Fruit fly (Drosophila melanogaster): ENCODE measurements around the gene CG34174.

The CG34174 gene

DNA sequence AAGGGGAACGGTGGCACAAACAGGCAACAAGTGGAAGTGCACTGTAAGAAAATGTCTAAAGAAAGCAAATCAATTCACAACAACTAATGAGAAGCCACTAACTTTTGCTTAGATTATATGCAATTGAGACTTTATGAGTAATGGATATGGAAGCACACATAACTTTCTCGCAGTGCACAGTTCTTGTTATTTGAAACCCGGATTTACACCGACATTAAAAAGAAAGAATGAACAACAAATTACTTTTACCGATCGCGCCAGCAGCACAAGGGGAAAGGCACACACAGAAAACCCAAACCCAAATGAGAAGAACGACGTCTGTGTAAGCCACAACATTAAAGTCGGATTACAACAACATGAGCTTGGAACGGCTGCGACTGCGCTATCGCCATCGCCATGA, 25.0 kb upstream of the CG34174 start (continued):
- peak in 1 of 3 experiments; percentile 89 for TF ChIP-seq lola (GFP tag; optimal IDR thresholded peaks at IDR 0.05)
- peak; percentile 74 for TF ChIP-seq D19A (tag; optimal IDR thresholded peaks at IDR 0.05)
- peak; percentile 62 for TF ChIP-seq bab2 (GFP tag; optimal IDR thresholded peaks at IDR 0.05)
- no peak for TF ChIP-seq Neu2 (GFP tag; optimal IDR thresholded peaks at IDR 0.05; ENCODE audit: borderline replicate concordance)
- peak; percentile 73; the same call in 1 of the 2 replicates for TF ChIP-seq ranshi (GFP tag; IDR thresholded peaks at IDR 0.05)
- TF ChIP-seq kni (GFP tag; optimal IDR thresholded peaks at IDR 0.05): peak; percentile 68
- TF ChIP-seq CG2875 (GFP tag; optimal IDR thresholded peaks at IDR 0.05): peak; percentile 64
- peak; percentile 54 for TF ChIP-seq CG9876 (GFP tag; optimal IDR thresholded peaks at IDR 0.05)
- TF ChIP-seq sens (GFP tag): peak; percentile 98
- no peak for TF ChIP-seq Hr39 (optimal IDR thresholded peaks at IDR 0.05)
- TF ChIP-seq lmd (GFP tag; IDR thresholded peaks at IDR 0.05): peak; percentile 53
- TF ChIP-seq scrt (GFP tag; optimal IDR thresholded peaks at IDR 0.05): peak; percentile 23
- peak; percentile 27 for TF ChIP-seq HHEX (GFP tag; optimal IDR thresholded peaks at IDR 0.05)
- TF ChIP-seq CG17186 (GFP tag; optimal IDR thresholded peaks at IDR 0.05): peak; percentile 13
- TF ChIP-seq amos (GFP tag; IDR thresholded peaks at IDR 0.05; ENCODE audit: partially characterized antibody): 0 out of 2 replicates have a peak, but pooled peaks have one; percentile 9
- TF ChIP-seq H2.0 (GFP tag; IDR thresholded peaks at IDR 0.05): peak; percentile 44; the same call in 1 of the 2 replicates
- peak; percentile 82 for TF ChIP-seq zf30C (GFP tag; optimal IDR thresholded peaks at IDR 0.05)
- TF ChIP-seq HLH4C (GFP tag; IDR thresholded peaks at IDR 0.05; ENCODE audit: partially characterized antibody): no peak
- TF ChIP-seq CG11696 (GFP tag; IDR thresholded peaks at IDR 0.05): 0 out of 2 replicates have a peak, but pooled peaks have one; percentile 28
- TF ChIP-seq dpn (GFP tag; optimal IDR thresholded peaks at IDR 0.05): peak; percentile 28 to 68
- TF ChIP-seq Lim3 (GFP tag; IDR thresholded peaks at IDR 0.05): no peak
- peak; percentile 76 for TF ChIP-seq CG9727 (GFP tag; optimal IDR thresholded peaks at IDR 0.05)
- TF ChIP-seq CG4617 (GFP tag; optimal IDR thresholded peaks at IDR 0.05; ENCODE audit: borderline replicate concordance): peak; percentile 4
- peak; percentile 67 for TF ChIP-seq btn (GFP tag; optimal IDR thresholded peaks at IDR 0.05)
- TF ChIP-seq nerfin-2 (GFP tag; IDR thresholded peaks at IDR 0.05; ENCODE audit: partially characterized antibody): no peak
- TF ChIP-seq CG13424 (tag; optimal IDR thresholded peaks at IDR 0.05): peak; percentile 62
- TF ChIP-seq CG2199 (GFP tag; IDR thresholded peaks at IDR 0.05): no peak
- no peak for TF ChIP-seq CG11247 (GFP tag; IDR thresholded peaks at IDR 0.05)
- peak; percentile 14 for TF ChIP-seq tup (GFP tag; optimal IDR thresholded peaks at IDR 0.05)
- TF ChIP-seq CoRest (tag; optimal IDR thresholded peaks at IDR 0.05): peak; percentile 68
- no peak for TF ChIP-seq emc (GFP tag; optimal IDR thresholded peaks at IDR 0.05)
- TF ChIP-seq dmrt11E (tag; optimal IDR thresholded peaks at IDR 0.05): peak; percentile 93
- TF ChIP-seq CG17912 (GFP tag; optimal IDR thresholded peaks at IDR 0.05): no peak
- peak; percentile 19 for TF ChIP-seq Ets97D (GFP tag; optimal IDR thresholded peaks at IDR 0.05)
- TF ChIP-seq Dad (GFP tag; optimal IDR thresholded peaks at IDR 0.05): peak; percentile 39
- TF ChIP-seq Oli (tag; optimal IDR thresholded peaks at IDR 0.05): peak; percentile 65
- TF ChIP-seq H15 (GFP tag; IDR thresholded peaks at IDR 0.05): peak; percentile 72
- peak; percentile 47 for TF ChIP-seq CG18619 (GFP tag; optimal IDR thresholded peaks at IDR 0.05)
- TF ChIP-seq kah (GFP tag; optimal IDR thresholded peaks at IDR 0.05): peak; percentile 32
- TF ChIP-seq Spps (tag; optimal IDR thresholded peaks at IDR 0.05): peak; percentile 89
- TF ChIP-seq CG13624 (GFP tag; optimal IDR thresholded peaks at IDR 0.05): peak; percentile 7
- TF ChIP-seq Fer3 (tag; optimal IDR thresholded peaks at IDR 0.05): no peak
- TF ChIP-seq CG11398 (GFP tag; optimal IDR thresholded peaks at IDR 0.05): peak; percentile 47
- TF ChIP-seq CG10366 (GFP tag; IDR thresholded peaks at IDR 0.05): peak; percentile 37; the same call in 1 of the 2 replicates
- TF ChIP-seq unpg (GFP tag; optimal IDR thresholded peaks at IDR 0.05): peak; percentile 73
- TF ChIP-seq CG14710 (tag; optimal IDR thresholded peaks at IDR 0.05): peak; percentile 85

All from whole organism, embryonic.